Worm (Caenorhabditis elegans): ENCODE measurements around the gene cat-4.

cat-4 gene

DNA sequence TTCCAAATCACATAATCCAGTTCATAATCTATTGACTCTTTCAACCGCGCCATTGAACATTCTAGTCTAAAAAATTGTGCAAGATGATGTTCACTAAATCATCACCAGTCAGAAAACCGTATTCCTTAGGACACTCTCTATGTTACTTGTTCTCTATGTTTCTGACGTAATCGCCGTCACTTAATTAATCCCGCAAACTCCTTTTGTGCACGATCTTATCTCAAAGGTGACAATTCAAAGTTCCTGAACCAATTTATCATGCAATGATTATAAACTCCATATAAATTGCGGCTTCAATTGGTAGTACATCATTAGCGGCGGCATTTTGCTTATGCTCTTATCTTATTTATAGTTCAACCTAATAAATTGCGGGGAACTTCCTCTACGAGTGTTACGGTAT is 1.9 kb upstream of the cat-4 start:
- TF ChIP-seq lin-35 (GFP tag; optimal IDR thresholded peaks at IDR 0.05) (no peak), dox-1 (GFP tag; IDR thresholded peaks at IDR 0.05) (no peak), F22D6.2 (tag; optimal IDR thresholded peaks at IDR 0.05) (no peak), atf-7 (tag; optimal IDR thresholded peaks at IDR 0.05) (peak; percentile 63), nhr-80 (tag; optimal IDR thresholded peaks at IDR 0.05) (peak; percentile 60), akir-1 (GFP tag; optimal IDR thresholded peaks at IDR 0.05) (no peak)

DNA sequence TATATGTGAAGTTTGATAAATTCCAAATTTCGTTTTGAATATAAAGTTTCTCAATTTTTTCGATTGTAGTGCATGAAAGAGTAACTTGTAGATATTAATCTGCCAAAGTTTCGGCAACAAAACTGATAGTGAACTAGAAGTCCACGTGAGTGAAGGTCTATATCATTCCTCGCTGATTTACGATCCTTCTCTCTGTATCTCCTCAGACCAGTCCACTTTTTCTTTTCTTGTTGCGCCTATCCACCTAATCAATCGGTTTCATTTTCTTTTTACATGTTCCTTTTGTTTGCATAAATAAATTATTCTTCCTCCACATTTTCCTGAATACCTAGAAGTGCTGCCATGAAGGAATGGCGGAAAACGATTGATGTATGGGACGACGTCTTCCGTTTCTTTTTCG is 540 bp upstream of the cat-4 start:
- no peak for TF ChIP-seq ztf-18 (tag; optimal IDR thresholded peaks at IDR 0.05)
- no peak for TF ChIP-seq F39B2.1 (GFP tag; IDR thresholded peaks at IDR 0.05)
- no peak for TF ChIP-seq hmg-20 (GFP tag; IDR thresholded peaks at IDR 0.05)
- no peak for TF ChIP-seq D2030.7 (GFP tag; IDR thresholded peaks at IDR 0.05)
- TF ChIP-seq ceh-40 (GFP tag; IDR thresholded peaks at IDR 0.05): no peak
- no peak for TF ChIP-seq F23B12.7 (tag; optimal IDR thresholded peaks at IDR 0.05; ENCODE audit: insufficient read depth)
- no peak for TF ChIP-seq let-607 (tag; optimal IDR thresholded peaks at IDR 0.05)
- TF ChIP-seq sptf-2 (GFP tag; optimal IDR thresholded peaks at IDR 0.05): no peak
- TF ChIP-seq nhr-27 (tag; optimal IDR thresholded peaks at IDR 0.05): no peak
- TF ChIP-seq F57C9.4 (tag; optimal IDR thresholded peaks at IDR 0.05): no peak
- no peak for TF ChIP-seq madf-10 (tag; optimal IDR thresholded peaks at IDR 0.05)
- TF ChIP-seq aptf-3 (GFP tag; IDR thresholded peaks at IDR 0.05): no peak
- TF ChIP-seq ceh-58 (GFP tag; IDR thresholded peaks at IDR 0.05): no peak
- TF ChIP-seq ztf-25 (GFP tag; IDR thresholded peaks at IDR 0.05): no peak
- TF ChIP-seq ets-4 (GFP tag; optimal IDR thresholded peaks at IDR 0.05): no peak

DNA sequence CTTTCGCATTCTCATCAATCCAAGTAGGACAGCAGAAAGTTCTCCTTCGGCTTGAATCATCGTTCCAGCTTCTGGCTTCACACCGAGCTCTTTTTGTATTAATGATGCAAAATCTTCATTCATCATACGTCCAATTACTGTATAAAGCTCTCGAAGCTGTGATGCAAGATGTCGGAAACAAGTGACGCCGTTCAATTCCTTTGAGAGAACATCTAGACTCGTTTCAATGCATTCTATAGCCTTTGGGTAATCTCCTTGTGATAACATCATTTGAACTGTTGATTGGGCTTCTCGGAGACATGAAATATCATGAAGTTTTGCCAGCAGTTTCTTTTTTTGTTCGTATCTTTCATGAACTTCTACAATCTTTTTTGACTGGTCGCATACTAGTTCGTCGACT is 3.8 kb downstream of the cat-4 start:
- no peak for TF ChIP-seq pbrm-1 (GFP tag; IDR thresholded peaks at IDR 0.05)
- TF ChIP-seq pha-4 (tag; optimal IDR thresholded peaks at IDR 0.05): no peak
- no peak for TF ChIP-seq ztf-3 (GFP tag; optimal IDR thresholded peaks at IDR 0.05)
- TF ChIP-seq ceh-79 (tag; optimal IDR thresholded peaks at IDR 0.05): no peak
- no peak for TF ChIP-seq rec-8 (tag; optimal IDR thresholded peaks at IDR 0.05)
- no peak for TF ChIP-seq nhr-90 (tag; optimal IDR thresholded peaks at IDR 0.05)
- no peak for TF ChIP-seq ztf-18 (tag; optimal IDR thresholded peaks at IDR 0.05)
- no peak for TF ChIP-seq chd-7 (tag; optimal IDR thresholded peaks at IDR 0.05)
- no peak for TF ChIP-seq madf-3 (GFP tag; IDR thresholded peaks at IDR 0.05)
- TF ChIP-seq unc-130 (GFP tag; optimal IDR thresholded peaks at IDR 0.05): no peak
- TF ChIP-seq K12H6.12 (tag; optimal IDR thresholded peaks at IDR 0.05): no peak
- no peak for TF ChIP-seq ztf-6 (GFP tag; IDR thresholded peaks at IDR 0.05)
- TF ChIP-seq lsy-27 (tag; optimal IDR thresholded peaks at IDR 0.05; ENCODE audit: borderline replicate concordance, insufficient read depth): no peak
- no peak for TF ChIP-seq cebp-2 (GFP tag; IDR thresholded peaks at IDR 0.05)

DNA sequence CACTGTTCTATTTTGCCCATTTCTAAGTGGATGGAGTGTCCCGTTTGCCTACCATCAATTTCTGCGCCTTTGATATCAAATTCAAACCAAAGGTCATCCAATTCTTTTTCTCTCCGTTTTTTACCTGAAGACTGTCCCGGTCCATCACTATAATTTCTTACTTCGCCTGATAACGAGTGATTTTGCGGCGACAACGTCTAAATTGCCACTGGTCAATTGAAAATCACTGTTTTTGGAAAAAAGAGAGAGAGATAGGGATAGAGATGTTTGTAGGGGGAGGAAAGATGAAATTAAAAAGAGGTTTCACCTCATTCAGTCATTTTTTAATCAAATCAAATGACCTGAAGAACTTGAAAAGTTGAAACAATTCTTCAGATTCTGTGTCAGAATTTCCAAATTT is 6.8 kb downstream of the cat-4 start:
- no peak for TF ChIP-seq aptf-3 (GFP tag; IDR thresholded peaks at IDR 0.05)
- TF ChIP-seq dox-1 (GFP tag; IDR thresholded peaks at IDR 0.05): no peak
- TF ChIP-seq Y53G8AR.9 (GFP tag; conservative IDR thresholded peaks at IDR 0.05): no peak
- TF ChIP-seq sdz-38 (tag; optimal IDR thresholded peaks at IDR 0.05): no peak
- TF ChIP-seq madf-8 (GFP tag; conservative IDR thresholded peaks at IDR 0.05): no peak
- no peak for TF ChIP-seq ztf-3 (GFP tag; optimal IDR thresholded peaks at IDR 0.05)
- TF ChIP-seq fkh-3 (tag; optimal IDR thresholded peaks at IDR 0.05): no peak
- TF ChIP-seq F39B2.1 (GFP tag; IDR thresholded peaks at IDR 0.05): no peak
- TF ChIP-seq F23B12.7 (tag; optimal IDR thresholded peaks at IDR 0.05; ENCODE audit: insufficient read depth): no peak
- no peak for TF ChIP-seq K11D2.4 (GFP tag; IDR thresholded peaks at IDR 0.05)
- TF ChIP-seq lag-1 (GFP tag; IDR thresholded peaks at IDR 0.05): no peak
- no peak for TF ChIP-seq gei-17 (GFP tag; optimal IDR thresholded peaks at IDR 0.05)
- TF ChIP-seq F22D6.2 (tag; optimal IDR thresholded peaks at IDR 0.05): no peak
- no peak for TF ChIP-seq mes-4 (tag; optimal IDR thresholded peaks at IDR 0.05)

Data from whole organism, young adult.